Worm (Caenorhabditis elegans) whole organism, midembryonic: ENCODE measurements around the gene haf-2.

Experiments used
- T22C8.4 ChIP-seq: fragments of 200-800 bp; sonication (Bioruptor generic); IDR thresholded peaks from 2 replicates; pipeline ENCODE4 v1.3.6; 2022; ENCODE audit warnings: missing genetic modification characterization, missing compliant biosample characterization
- cog-1 ChIP-seq: sonication (generic microtip); optimal IDR thresholded peaks from 2 replicates; lab custom pipeline; 2016; ENCODE audit warnings: missing genetic modification characterization, missing compliant biosample characterization
- flt-1 ChIP-seq: fragments of 200-800 bp; sonication (Bioruptor generic); IDR thresholded peaks from 2 replicates; pipeline ENCODE4 v1.3.6; 2022; ENCODE audit warnings: missing genetic modification characterization, missing compliant biosample characterization

ce11 chrII:7356326-7356725, at the start of gene haf-2:
- TF ChIP-seq cog-1 (tag; lab: Kevin White, UChicago) = no peak
- TF ChIP-seq flt-1 = no peak
- TF ChIP-seq T22C8.4 (GFP tag; lab: Robert Waterston, UW) = no peak
